Fruit fly (Drosophila melanogaster) whole organism, wandering third instar larva: ENCODE results near the gene RpL34a.
A peak's percentile ranks its signal among the peaks of the same experiment; 100 is the strongest.

Source experiments
- Abd-B ChIP-seq: fragments of >200 bp; optimal IDR thresholded peaks from 2 replicates; lab custom pipeline; 2017; ENCODE audit warnings: missing biosample characterization, missing genetic modification characterization
- CG32264 ChIP-seq: fragments of 200-800 bp; sonication (Bioruptor generic); optimal IDR thresholded peaks from 2 replicates; lab custom pipeline; 2016; ENCODE audit warnings: missing biosample characterization, missing genetic modification characterization
- CG9705 ChIP-seq: fragments of 200-800 bp; sonication (Bioruptor generic); optimal IDR thresholded peaks from 2 replicates; lab custom pipeline; 2018; ENCODE audit warnings: missing biosample characterization, mild to moderate bottlenecking, missing genetic modification characterization
- CrebA ChIP-seq: fragments of 200-800 bp; sonication (Bioruptor generic); optimal IDR thresholded peaks from 2 replicates; lab custom pipeline; 2016; ENCODE audit warnings: missing biosample characterization, mild to moderate bottlenecking, missing genetic modification characterization, borderline replicate concordance
- Dfd ChIP-seq: fragments of >200 bp; optimal IDR thresholded peaks from 2 replicates; lab custom pipeline; 2017; ENCODE audit warnings: missing biosample characterization, missing genetic modification characterization
- Dif ChIP-seq: fragments of 200-275, 200-300 bp; sonication (Bioruptor generic); optimal IDR thresholded peaks from 2 replicates; lab custom pipeline; 2018; ENCODE audit warnings: missing biosample characterization, missing genetic modification characterization; ENCODE audit not compliant: partially characterized antibody
- GATAd ChIP-seq: sonication (Bioruptor generic); optimal IDR thresholded peaks from 2 replicates; lab custom pipeline; 2016; ENCODE audit warnings: missing biosample characterization, missing genetic modification characterization
- HLH106 ChIP-seq: fragments of 200-800 bp; optimal IDR thresholded peaks from 3 replicates; lab custom pipeline; 2019; ENCODE audit warnings: missing biosample characterization, mild to moderate bottlenecking, missing genetic modification characterization, moderate library complexity
- Hnf4 ChIP-seq: fragments of 200-800 bp; sonication (Bioruptor generic); optimal IDR thresholded peaks from 2 replicates; lab custom pipeline; 2016; ENCODE audit warnings: missing biosample characterization, mild to moderate bottlenecking, missing genetic modification characterization
- Hr78 ChIP-seq: fragments of >200 bp; optimal IDR thresholded peaks from 2 replicates; lab custom pipeline; 2017; ENCODE audit warnings: missing biosample characterization, missing genetic modification characterization
- Hr83 ChIP-seq: fragments of 200-300 bp; sonication (Bioruptor generic); optimal IDR thresholded peaks from 2 replicates; lab custom pipeline; 2016; ENCODE audit warnings: missing biosample characterization, mild to moderate bottlenecking, missing genetic modification characterization, moderate library complexity; ENCODE audit not compliant: poor library complexity, severe bottlenecking
- Jra ChIP-seq: sonication (Bioruptor generic); optimal IDR thresholded peaks from 2 replicates; lab custom pipeline; 2016; ENCODE audit warnings: missing biosample characterization, missing genetic modification characterization
- Mio ChIP-seq: sonication (Bioruptor generic); optimal IDR thresholded peaks from 2 replicates; lab custom pipeline; 2016; ENCODE audit warnings: missing biosample characterization, missing genetic modification characterization
- Myc ChIP-seq: fragments of >200 bp; optimal IDR thresholded peaks from 2 replicates; lab custom pipeline; 2017
- N ChIP-seq: fragments of >200 bp; optimal IDR thresholded peaks from 2 replicates; lab custom pipeline; 2018; ENCODE audit warnings: missing biosample characterization, missing external identifiers, missing genetic modification characterization
- OdsH ChIP-seq: fragments of 200-800 bp; sonication (Bioruptor generic); optimal IDR thresholded peaks from 2 replicates; lab custom pipeline; 2016; ENCODE audit warnings: missing biosample characterization, mild to moderate bottlenecking, missing genetic modification characterization
- Rel ChIP-seq, 2 experiments: fragments of 200-800 bp; sonication (Bioruptor generic) in 1 of 2; optimal IDR thresholded peaks; 2 replicates in 1 of 2; 3 replicates in 1 of 2; lab custom pipeline; 2016 to 2019; ENCODE audit warnings: mild to moderate bottlenecking in 2 of 2, missing biosample characterization in 2 of 2, missing genetic modification characterization in 2 of 2, moderate library complexity in 1 of 2
- Sp1 ChIP-seq: fragments of 200-800 bp; sonication (Bioruptor generic); optimal IDR thresholded peaks from 3 replicates; lab custom pipeline; 2019; ENCODE audit warnings: missing biosample characterization, mild to moderate bottlenecking, missing genetic modification characterization, moderate library complexity
- Vsx2 ChIP-seq: fragments of 200-300, 225-300 bp; sonication (Bioruptor generic); optimal IDR thresholded peaks from 2 replicates; lab custom pipeline; 2018; ENCODE audit warnings: missing biosample characterization, missing genetic modification characterization; ENCODE audit not compliant: partially characterized antibody
- brk ChIP-seq: fragments of 200-800 bp; sonication (Bioruptor generic); optimal IDR thresholded peaks from 2 replicates; lab custom pipeline; 2016; ENCODE audit warnings: missing biosample characterization, mild to moderate bottlenecking, missing genetic modification characterization
- dl ChIP-seq, 2 experiments: fragments of 175-275, 200-275 bp in 1 of 2; fragments of 200-275 bp in 1 of 2; sonication (Bioruptor generic); optimal IDR thresholded peaks; lab custom pipeline; 2018; ENCODE audit warnings: mild to moderate bottlenecking in 2 of 2, missing biosample characterization in 2 of 2, missing genetic modification characterization in 2 of 2, moderate library complexity in 2 of 2; ENCODE audit not compliant: partially characterized antibody in 2 of 2, insufficient read depth in 1 of 2
- dmrt93B ChIP-seq: fragments of 200-800 bp; sonication (Bioruptor generic); optimal IDR thresholded peaks from 2 replicates; lab custom pipeline; 2018; ENCODE audit warnings: missing biosample characterization, mild to moderate bottlenecking, missing genetic modification characterization
- dsf ChIP-seq: sonication (Bioruptor generic); optimal IDR thresholded peaks from 2 replicates; lab custom pipeline; 2016; ENCODE audit warnings: missing biosample characterization, missing genetic modification characterization, borderline replicate concordance
- ey ChIP-seq: fragments of 200-800 bp; sonication (Bioruptor generic); optimal IDR thresholded peaks from 2 replicates; lab custom pipeline; 2016; ENCODE audit warnings: missing biosample characterization, missing genetic modification characterization
- foxo ChIP-seq, 2 experiments: fragments of 200-800 bp; sonication (Bioruptor generic); optimal IDR thresholded peaks; 2 replicates in 1 of 2; 3 replicates in 1 of 2; lab custom pipeline; 2016 to 2017; ENCODE audit warnings: missing biosample characterization in 2 of 2, missing genetic modification characterization in 2 of 2
- fru ChIP-seq: fragments of 200-800 bp; sonication (Bioruptor generic); optimal IDR thresholded peaks from 3 replicates; lab custom pipeline; 2016; ENCODE audit warnings: missing biosample characterization, mild to moderate bottlenecking, missing genetic modification characterization
- h ChIP-seq: fragments of 200-800 bp; sonication (Bioruptor generic); optimal IDR thresholded peaks from 3 replicates; lab custom pipeline; 2016; ENCODE audit warnings: missing biosample characterization, mild to moderate bottlenecking, missing genetic modification characterization
- jim ChIP-seq: fragments of 175-275, 200-325 bp; sonication (Bioruptor generic); optimal IDR thresholded peaks from 2 replicates; lab custom pipeline; 2016; ENCODE audit warnings: missing biosample characterization, mild to moderate bottlenecking, missing genetic modification characterization
- lola ChIP-seq: fragments of >200 bp; optimal IDR thresholded peaks from 2 replicates; lab custom pipeline; 2017; ENCODE audit warnings: missing biosample characterization, missing genetic modification characterization
- pan ChIP-seq: fragments of >200 bp; optimal IDR thresholded peaks from 2 replicates; lab custom pipeline; 2017
- sage ChIP-seq: fragments of 200-800 bp; sonication (Bioruptor generic); optimal IDR thresholded peaks from 2 replicates; lab custom pipeline; 2016; ENCODE audit warnings: missing biosample characterization, mild to moderate bottlenecking, missing genetic modification characterization
- sv ChIP-seq: fragments of 200-800 bp; sonication (Bioruptor generic); optimal IDR thresholded peaks from 3 replicates; lab custom pipeline; 2016; ENCODE audit warnings: missing biosample characterization, missing genetic modification characterization
- tai ChIP-seq: sonication (Bioruptor generic); optimal IDR thresholded peaks from 2 replicates; lab custom pipeline; 2016; ENCODE audit warnings: missing biosample characterization, missing genetic modification characterization
- usp ChIP-seq: fragments of >200 bp; optimal IDR thresholded peaks from 2 replicates; lab custom pipeline; 2017; ENCODE audit warnings: missing biosample characterization, missing genetic modification characterization
- woc ChIP-seq: sonication (Bioruptor generic); optimal IDR thresholded peaks from 2 replicates; lab custom pipeline; 2016; ENCODE audit warnings: missing biosample characterization, mild to moderate bottlenecking, missing genetic modification characterization

The RpL34a gene

dm6 chr3R:26041417-26042101, 17.5 kb downstream of the RpL34a start, which contains the start of gene gro (continued):
- no peak for TF ChIP-seq CrebA (GFP tag; lab: Kevin White, UChicago)
- TF ChIP-seq Hnf4, result peak; percentile 85
- no peak for TF ChIP-seq CG32264 (GFP tag; lab: Kevin White, UChicago)
- peak; percentile 88 for TF ChIP-seq tai (GFP tag; lab: Kevin White, UChicago)

DNA sequence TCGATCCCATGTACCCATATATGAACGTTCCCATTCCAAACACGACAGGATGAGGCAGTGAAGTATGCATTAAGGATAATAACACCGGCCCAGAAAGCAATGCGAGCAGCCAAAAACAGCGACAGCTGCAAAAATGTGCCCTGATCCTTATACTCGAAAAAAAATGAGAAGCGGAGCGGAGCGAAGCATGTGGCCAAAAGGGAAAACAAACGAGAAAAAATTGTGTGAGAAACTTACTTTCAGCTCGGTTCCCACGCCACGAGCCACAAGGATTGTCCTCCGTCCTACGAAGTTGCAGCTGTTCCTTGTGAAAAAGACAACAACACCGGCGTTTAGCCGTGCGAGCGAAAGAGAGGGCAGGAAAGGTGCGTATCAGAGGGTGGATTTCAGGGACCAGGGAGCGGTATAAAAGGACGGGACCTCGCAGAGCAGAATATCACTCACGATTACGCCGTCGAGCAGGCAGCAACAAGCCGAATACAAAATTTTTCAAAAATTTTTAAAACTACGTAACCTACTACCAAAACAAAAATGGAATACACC, 19.2 kb downstream of the RpL34a start:
- TF ChIP-seq dmrt93B (no peak), Sp1 (no peak), HLH106 (no peak), tai (GFP tag; lab: Kevin White, UChicago) (no peak), jim (GFP tag; lab: Kevin White, UChicago) (no peak), Mio (GFP tag; lab: Kevin White, UChicago) (no peak), CG32264 (GFP tag; lab: Kevin White, UChicago) (no peak), Hnf4 (no peak), Rel (GFP tag; optimal IDR thresholded peaks at IDR 0.05; lab: Kevin White, UChicago) (no peak), Rel (tag; optimal IDR thresholded peaks at IDR 0.05; lab: Kevin White, UChicago) (no peak), sage (no peak), usp (GFP tag; lab: Kevin White, UChicago) (no peak), N (GFP tag; lab: Kevin White, UChicago) (no peak), Jra (GFP tag; lab: Kevin White, UChicago) (no peak), Hr83 (GFP tag; lab: Kevin White, UChicago) (no peak), pan (no peak), CrebA (GFP tag; lab: Kevin White, UChicago) (no peak), ey (GFP tag; lab: Kevin White, UChicago) (no peak), CG9705 (GFP tag; lab: Kevin White, UChicago) (no peak), GATAd (GFP tag; lab: Kevin White, UChicago) (no peak)

dm6 chr3R:26037899-26038298, 21.2 kb downstream of the RpL34a start:
- TF ChIP-seq dl (GFP tag; optimal IDR thresholded peaks at IDR 0.05; lab: Kevin White, UChicago; ENCODE audit: insufficient read depth in 1 of 2, partially characterized antibody in 2 of 2) (no peak), pan (no peak), sage (no peak), N (GFP tag; lab: Kevin White, UChicago) (no peak), Vsx2 (GFP tag; lab: Kevin White, UChicago) (no peak), CrebA (GFP tag; lab: Kevin White, UChicago) (no peak), jim (GFP tag; lab: Kevin White, UChicago) (no peak), Abd-B (GFP tag; lab: Kevin White, UChicago) (no peak), CG9705 (GFP tag; lab: Kevin White, UChicago) (no peak), GATAd (GFP tag; lab: Kevin White, UChicago) (no peak), Hr83 (GFP tag; lab: Kevin White, UChicago) (no peak), Rel (GFP tag; optimal IDR thresholded peaks at IDR 0.05; lab: Kevin White, UChicago) (no peak), Rel (tag; optimal IDR thresholded peaks at IDR 0.05; lab: Kevin White, UChicago) (no peak), Hnf4 (no peak), Hr78 (GFP tag; lab: Kevin White, UChicago) (no peak), brk (GFP tag; lab: Kevin White, UChicago) (no peak), sv (GFP tag; lab: Kevin White, UChicago) (no peak), HLH106 (no peak)

dm6 chr3R:26036153-26037144, 22.6 kb downstream of the RpL34a start:
- TF ChIP-seq lola (no peak), sv (GFP tag; lab: Kevin White, UChicago) (peak; percentile 72), Sp1 (peak; percentile 97), pan (no peak), h (GFP tag; lab: Kevin White, UChicago) (peak; percentile 93), OdsH (GFP tag; lab: Kevin White, UChicago) (peak; percentile 91), Myc (no peak), usp (GFP tag; lab: Kevin White, UChicago) (no peak), sage (peak; percentile 61), Hr78 (GFP tag; lab: Kevin White, UChicago) (no peak), Hnf4 (peak; percentile 71), Jra (GFP tag; lab: Kevin White, UChicago) (peak; percentile 80), Dif (peak; percentile 71), dsf (GFP tag; lab: Kevin White, UChicago) (peak; percentile 55), CG9705 (GFP tag; lab: Kevin White, UChicago) (peak; percentile 84), fru (GFP tag; lab: Kevin White, UChicago) (peak; percentile 96), Dfd (GFP tag; lab: Kevin White, UChicago) (peak; percentile 73), Abd-B (GFP tag; lab: Kevin White, UChicago) (no peak), foxo (GFP tag; optimal IDR thresholded peaks at IDR 0.05; lab: Kevin White, UChicago) (peak in 1 of 2 experiments; percentile 91), Mio (GFP tag; lab: Kevin White, UChicago) (no peak), woc (GFP tag; lab: Kevin White, UChicago) (peak; percentile 93), tai (GFP tag; lab: Kevin White, UChicago) (peak; percentile 76), ey (GFP tag; lab: Kevin White, UChicago) (peak; percentile 88), Vsx2 (GFP tag; lab: Kevin White, UChicago) (peak; percentile 18), dl (GFP tag; optimal IDR thresholded peaks at IDR 0.05; lab: Kevin White, UChicago; ENCODE audit: insufficient read depth in 1 of 2, partially characterized antibody in 2 of 2) (peak; percentile 31 to 48)
